Fruit fly (Drosophila melanogaster) whole organism, embryonic: ENCODE measurements around the gene S6KL.

Experiments used
- Antp ChIP-seq: fragments of 200-800 bp; sonication (Bioruptor generic); optimal IDR thresholded peaks from 3 replicates; lab custom pipeline; 2016; ENCODE audit warnings: missing biosample characterization, missing genetic modification characterization
- CG10209 ChIP-seq: fragments of 200-800 bp; sonication (Bioruptor generic); optimal IDR thresholded peaks from 3 replicates; lab custom pipeline; 2017; ENCODE audit warnings: missing biosample characterization, mild to moderate bottlenecking, missing genetic modification characterization, missing genetic modification reagents
- CG10274 ChIP-seq: fragments of 200-800 bp; sonication (Bioruptor generic); optimal IDR thresholded peaks from 3 replicates; lab custom pipeline; 2017; ENCODE audit warnings: missing biosample characterization, mild to moderate bottlenecking, missing genetic modification characterization
- CG11085 ChIP-seq: fragments of 200-800 bp; sonication (Bioruptor generic); IDR thresholded peaks from 2 replicates; pipeline ENCODE4 v1.3.6; 2022; ENCODE audit warnings: missing biosample characterization, missing genetic modification characterization
- CG11504 ChIP-seq: fragments of 200-800 bp; sonication (Bioruptor generic); optimal IDR thresholded peaks from 3 replicates; lab custom pipeline; 2019; ENCODE audit warnings: missing biosample characterization, mild to moderate bottlenecking, missing genetic modification characterization, moderate library complexity
- CG11696 ChIP-seq: fragments of 200-800 bp; sonication (Bioruptor generic); IDR thresholded peaks from 2 replicates; pipeline ENCODE4 v1.3.6; 2022; ENCODE audit warnings: missing biosample characterization, missing genetic modification characterization
- CG1233 ChIP-seq: fragments of 200-800 bp; sonication (Bioruptor generic); optimal IDR thresholded peaks from 4 replicates; lab custom pipeline; 2018; ENCODE audit warnings: missing biosample characterization, mild to moderate bottlenecking, missing genetic modification characterization
- CG14050 ChIP-seq: fragments of 200-800 bp; sonication (Bioruptor generic); IDR thresholded peaks from 3 replicates; pipeline ENCODE4 v1.3.6; 2022; ENCODE audit warnings: missing biosample characterization, missing genetic modification characterization
- CG14441 ChIP-seq: fragments of 200-800 bp; sonication (Bioruptor generic); IDR thresholded peaks from 2 replicates; pipeline ENCODE4 v1.3.6; 2022; ENCODE audit warnings: missing biosample characterization, missing genetic modification characterization
- CG18011 ChIP-seq: fragments of 200-800 bp; sonication (Bioruptor generic); optimal IDR thresholded peaks from 2 replicates; lab custom pipeline; 2017; ENCODE audit warnings: missing biosample characterization, missing genetic modification characterization, mild to moderate bottlenecking, moderate library complexity, missing genotype
- CG2129 ChIP-seq: fragments of 200-800 bp; sonication (Bioruptor generic); IDR thresholded peaks from 2 replicates; pipeline ENCODE4 v1.3.6; 2022; ENCODE audit warnings: missing biosample characterization, missing genetic modification characterization; ENCODE audit not compliant: partially characterized antibody
- CG31441 ChIP-seq: fragments of 200-800 bp; sonication (Bioruptor generic); IDR thresholded peaks from 2 replicates; pipeline ENCODE4 v1.3.6; 2022; ENCODE audit warnings: missing biosample characterization, missing genetic modification characterization
- CG3838 ChIP-seq: fragments of 200-800 bp; sonication (Bioruptor generic); optimal IDR thresholded peaks from 3 replicates; lab custom pipeline; 2016; ENCODE audit warnings: missing biosample characterization, missing genetic modification characterization
- CG42726 ChIP-seq: fragments of 200-800 bp; sonication (Bioruptor generic); IDR thresholded peaks from 2 replicates; pipeline ENCODE4 v1.3.6; 2022; ENCODE audit warnings: missing biosample characterization, missing genetic modification characterization; ENCODE audit not compliant: partially characterized antibody
- CG4328 ChIP-seq: fragments of 200-800 bp; sonication (Bioruptor generic); optimal IDR thresholded peaks from 3 replicates; lab custom pipeline; 2017; ENCODE audit warnings: missing biosample characterization, missing genetic modification reagents, missing genetic modification characterization
- CG4360 ChIP-seq: fragments of 200-800 bp; sonication (Bioruptor generic); IDR thresholded peaks from 2 replicates; pipeline ENCODE4 v1.3.6; 2022; ENCODE audit warnings: missing biosample characterization, missing genetic modification characterization
- CG4617 ChIP-seq: fragments of 200-800 bp; sonication (Bioruptor generic); optimal IDR thresholded peaks from 3 replicates; lab custom pipeline; 2016; ENCODE audit warnings: missing biosample characterization, missing genetic modification characterization, borderline replicate concordance
- CG4707 ChIP-seq: fragments of 200-800 bp; sonication (Bioruptor generic); optimal IDR thresholded peaks from 2 replicates; lab custom pipeline; 2018; ENCODE audit warnings: missing biosample characterization, mild to moderate bottlenecking, missing genetic modification characterization, moderate library complexity
- CG7556 ChIP-seq: fragments of 200-800 bp; sonication (Bioruptor generic); optimal IDR thresholded peaks from 2 replicates; lab custom pipeline; 2017; ENCODE audit warnings: missing biosample characterization, mild to moderate bottlenecking, missing genetic modification characterization
- Chrac-16 ChIP-seq: fragments of 200-800 bp; sonication (Bioruptor generic); optimal IDR thresholded peaks from 3 replicates; lab custom pipeline; 2016; ENCODE audit warnings: missing biosample characterization, missing genetic modification characterization
- CrebB ChIP-seq: fragments of 200-800 bp; sonication (Bioruptor generic); optimal IDR thresholded peaks from 3 replicates; lab custom pipeline; 2018; ENCODE audit warnings: missing biosample characterization, mild to moderate bottlenecking, missing genetic modification characterization
- Dbx ChIP-seq: fragments of 200-800 bp; sonication (Bioruptor generic); IDR thresholded peaks from 3 replicates; pipeline ENCODE4 v1.3.6; 2022; ENCODE audit warnings: missing biosample characterization, missing genetic modification characterization
- Deaf1 ChIP-seq: fragments of 200-800 bp; optimal IDR thresholded peaks from 3 replicates; lab custom pipeline; 2019; ENCODE audit warnings: missing biosample characterization, mild to moderate bottlenecking, missing genetic modification characterization, moderate library complexity
- Doc3 ChIP-seq: fragments of 200-800 bp; sonication (Bioruptor generic); IDR thresholded peaks from 3 replicates; pipeline ENCODE4 v1.3.6; 2022; ENCODE audit warnings: missing biosample characterization, missing genetic modification characterization; ENCODE audit not compliant: partially characterized antibody
- Elba2 ChIP-seq: fragments of 200-800 bp; sonication (Bioruptor generic); optimal IDR thresholded peaks from 3 replicates; lab custom pipeline; 2016; ENCODE audit warnings: missing biosample characterization, missing genetic modification characterization
- Optix ChIP-seq: fragments of 200-800 bp; sonication (Bioruptor generic); IDR thresholded peaks from 3 replicates; pipeline ENCODE4 v1.3.6; 2022; ENCODE audit warnings: missing biosample characterization, missing genetic modification characterization
- PHDP ChIP-seq: fragments of 200-800 bp; sonication (Bioruptor generic); optimal IDR thresholded peaks from 3 replicates; lab custom pipeline; 2018; ENCODE audit warnings: missing biosample characterization, mild to moderate bottlenecking, missing genetic modification characterization, moderate library complexity
- Pdp1 ChIP-seq, 2 experiments: fragments of 200-800 bp; sonication (Bioruptor generic); optimal IDR thresholded peaks; 3 replicates each; lab custom pipeline; 2016; ENCODE audit warnings: missing biosample characterization in 2 of 2, missing genetic modification characterization in 2 of 2, mild to moderate bottlenecking in 1 of 2, moderate library complexity in 1 of 2
- Sry-β ChIP-seq: fragments of 200-800 bp; sonication (Bioruptor generic); optimal IDR thresholded peaks from 2 replicates; lab custom pipeline; 2018; ENCODE audit warnings: missing biosample characterization, mild to moderate bottlenecking, missing genetic modification characterization, moderate library complexity
- al ChIP-seq: fragments of 200-800 bp; sonication (Bioruptor generic); IDR thresholded peaks from 2 replicates; pipeline ENCODE4 v1.3.6; 2022; ENCODE audit warnings: missing biosample characterization, missing genetic modification characterization
- ci ChIP-seq: fragments of 200-800 bp; sonication (Bioruptor generic); IDR thresholded peaks from 3 replicates; pipeline ENCODE4 v1.3.6; 2022; ENCODE audit warnings: missing biosample characterization, missing genetic modification characterization
- disco-r ChIP-seq: fragments of 200-800 bp; sonication (Bioruptor generic); optimal IDR thresholded peaks from 2 replicates; lab custom pipeline; 2016; ENCODE audit warnings: missing biosample characterization, missing genetic modification characterization
- grn ChIP-seq: fragments of 200-800 bp; sonication (Bioruptor generic); optimal IDR thresholded peaks from 3 replicates; lab custom pipeline; 2017; ENCODE audit warnings: missing biosample characterization, missing genetic modification characterization
- ind ChIP-seq: fragments of 200-800 bp; sonication (Bioruptor generic); optimal IDR thresholded peaks from 3 replicates; lab custom pipeline; 2016; ENCODE audit warnings: missing biosample characterization, missing genetic modification characterization
- lbe ChIP-seq: fragments of 200-800 bp; sonication (Bioruptor generic); optimal IDR thresholded peaks from 2 replicates; lab custom pipeline; 2016; ENCODE audit warnings: missing biosample characterization, mild to moderate bottlenecking, missing genetic modification characterization
- lilli ChIP-seq: fragments of 200-800 bp; sonication (Bioruptor generic); optimal IDR thresholded peaks from 3 replicates; lab custom pipeline; 2016; ENCODE audit warnings: missing biosample characterization, missing genetic modification characterization
- p53 ChIP-seq: fragments of 200-800 bp; sonication (Bioruptor generic); optimal IDR thresholded peaks from 2 replicates; lab custom pipeline; 2016; ENCODE audit warnings: missing biosample characterization, missing genetic modification characterization
- pho ChIP-seq: fragments of 200-800 bp; sonication (Bioruptor generic); optimal IDR thresholded peaks from 2 replicates; lab custom pipeline; 2016; ENCODE audit warnings: missing biosample characterization, missing genetic modification characterization
- pzg ChIP-seq: fragments of 200-800 bp; sonication (Bioruptor generic); optimal IDR thresholded peaks from 3 replicates; lab custom pipeline; 2018; ENCODE audit warnings: missing biosample characterization, mild to moderate bottlenecking, missing genetic modification characterization, moderate library complexity
- repo ChIP-seq: fragments of 200-800 bp; sonication (Bioruptor generic); optimal IDR thresholded peaks from 2 replicates; lab custom pipeline; 2016; ENCODE audit warnings: missing biosample characterization, missing genetic modification characterization
- run ChIP-seq: fragments of 200-800 bp; sonication (Bioruptor generic); optimal IDR thresholded peaks from 3 replicates; lab custom pipeline; 2018; ENCODE audit warnings: missing biosample characterization, mild to moderate bottlenecking, missing genetic modification characterization
- ssp ChIP-seq: fragments of 200-800 bp; sonication (Bioruptor generic); IDR thresholded peaks from 2 replicates; pipeline ENCODE4 v1.3.6; 2022; ENCODE audit warnings: missing biosample characterization, missing genetic modification characterization
- tin ChIP-seq: fragments of 200-800 bp; sonication (Bioruptor generic); optimal IDR thresholded peaks from 3 replicates; lab custom pipeline; 2016; ENCODE audit warnings: missing biosample characterization, missing genetic modification characterization
- unc-4 ChIP-seq: fragments of 200-800 bp; sonication (Bioruptor generic); IDR thresholded peaks from 2 replicates; pipeline ENCODE4 v1.3.6; 2022; ENCODE audit warnings: missing biosample characterization, missing genetic modification characterization; ENCODE audit not compliant: partially characterized antibody
- vfl ChIP-seq: fragments of 200-800 bp; sonication (Bioruptor generic); optimal IDR thresholded peaks from 2 replicates; lab custom pipeline; 2016; ENCODE audit warnings: missing biosample characterization, missing genetic modification characterization
- wdn ChIP-seq: fragments of 200-800 bp; sonication (Bioruptor generic); IDR thresholded peaks from 2 replicates; pipeline ENCODE4 v1.3.6; 2022; ENCODE audit warnings: missing biosample characterization, missing genetic modification characterization
- z ChIP-seq: fragments of 200-800 bp; sonication (Bioruptor generic); IDR thresholded peaks from 3 replicates; pipeline ENCODE4 v1.3.6; 2022; ENCODE audit warnings: missing biosample characterization, missing genetic modification characterization
- zfh2 ChIP-seq: fragments of 200-800 bp; sonication (Bioruptor generic); optimal IDR thresholded peaks from 2 replicates; lab custom pipeline; 2016; ENCODE audit warnings: missing biosample characterization, missing genetic modification characterization

The S6KL gene

DNA sequence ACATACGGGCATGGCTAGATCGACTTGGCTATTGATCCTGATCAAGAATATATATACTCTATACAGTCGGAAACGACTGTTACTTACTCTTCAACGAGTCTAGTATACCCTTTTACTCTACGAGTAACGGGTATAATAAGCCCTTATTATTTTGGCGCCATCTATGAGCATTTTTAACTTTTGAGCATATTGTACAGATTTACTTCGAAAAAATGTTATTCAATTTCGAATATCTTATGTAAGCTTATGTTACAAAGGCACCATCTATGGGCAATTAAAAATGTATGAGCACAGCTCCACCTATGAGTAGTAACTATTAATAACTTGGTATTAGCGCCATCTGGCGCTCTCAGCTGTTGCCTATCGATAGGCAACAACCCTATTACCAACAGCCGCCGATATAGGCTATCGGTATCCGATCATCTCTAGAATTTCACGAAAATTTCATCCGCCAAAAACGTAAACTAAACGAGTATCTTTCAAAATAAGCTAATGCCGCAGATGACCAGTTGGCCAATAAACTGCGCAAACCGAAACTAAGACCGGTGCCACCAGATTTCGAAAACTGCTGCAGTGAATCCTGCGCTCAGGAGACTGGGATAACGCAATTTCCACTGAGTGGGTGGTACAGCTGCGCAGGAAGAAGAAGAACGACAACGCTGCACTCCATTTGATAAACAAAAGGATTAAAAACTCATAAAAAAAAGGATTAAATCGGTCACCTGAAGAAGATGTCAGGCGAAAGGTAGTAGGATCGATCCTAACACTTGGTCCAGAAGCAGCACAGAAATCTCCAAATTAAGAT lies 55.2 kb downstream of the S6KL start, which contains the start of gene htk (continued):
- TF ChIP-seq disco-r (GFP tag; lab: Kevin White, UChicago) (peak; percentile 18), CrebB (tag; lab: Kevin White, UChicago) (no peak), Pdp1 (GFP tag; optimal IDR thresholded peaks at IDR 0.05; lab: Kevin White, UChicago) (peak; percentile 71 to 100), unc-4 (peak; percentile 93), pzg (GFP tag; lab: Kevin White, UChicago) (peak; percentile 94), CG11085 (GFP tag; lab: Robert Waterston, UW) (peak; percentile 72), CG14050 (GFP tag; lab: Robert Waterston, UW) (no peak), vfl (GFP tag; lab: Kevin White, UChicago) (peak; percentile 18), z (GFP tag; lab: Robert Waterston, UW) (no peak; the same call in 2 of the 3 replicates), CG4328 (GFP tag; lab: Kevin White, UChicago) (peak; percentile 20), CG1233 (GFP tag; lab: Kevin White, UChicago) (peak; percentile 24), CG10274 (GFP tag; lab: Kevin White, UChicago) (no peak), CG3838 (GFP tag; lab: Kevin White, UChicago) (no peak), CG2129 (peak; percentile 61), Optix (GFP tag; lab: Robert Waterston, UW) (peak; percentile 54; the same call in 2 of the 3 replicates), Chrac-16 (GFP tag; lab: Kevin White, UChicago) (peak; percentile 82), CG11504 (tag; lab: Kevin White, UChicago) (peak; percentile 61), CG42726 (GFP tag; lab: Robert Waterston, UW) (peak; percentile 96), ssp (GFP tag; lab: Robert Waterston, UW) (peak; percentile 66), CG10209 (GFP tag; lab: Kevin White, UChicago) (peak; percentile 55), lbe (GFP tag; lab: Kevin White, UChicago) (peak; percentile 25), Dbx (GFP tag; lab: Robert Waterston, UW) (peak; percentile 86; the same call in 2 of the 3 replicates), repo (GFP tag; lab: Kevin White, UChicago) (peak; percentile 36), CG7556 (GFP tag; lab: Kevin White, UChicago) (peak; percentile 21), run (tag; lab: Kevin White, UChicago) (no peak), al (GFP tag; lab: Robert Waterston, UW) (peak; percentile 40; the same call in 1 of the 2 replicates), PHDP (tag; lab: Kevin White, UChicago) (peak; percentile 44), CG11696 (GFP tag; lab: Robert Waterston, UW) (0 out of 2 replicates have a peak, but pooled peaks have one; percentile 30), ci (GFP tag; lab: Robert Waterston, UW) (peak; percentile 90), ind (GFP tag; lab: Kevin White, UChicago) (peak; percentile 61), CG4617 (GFP tag; lab: Kevin White, UChicago) (peak; percentile 78), lilli (GFP tag; lab: Kevin White, UChicago) (peak; percentile 80), CG4707 (GFP tag; lab: Kevin White, UChicago) (peak; percentile 12), Deaf1 (tag; lab: Kevin White, UChicago) (peak; percentile 59), Elba2 (GFP tag; lab: Kevin White, UChicago) (peak; percentile 18), Doc3 (GFP tag; lab: Robert Waterston, UW) (peak; percentile 70; the same call in 2 of the 3 replicates), CG4360 (no peak), CG14441 (GFP tag; lab: Robert Waterston, UW) (peak; percentile 52), zfh2 (peak; percentile 48), tin (GFP tag; lab: Kevin White, UChicago) (peak; percentile 76), pho (GFP tag; lab: Kevin White, UChicago) (peak; percentile 71), Antp (GFP tag; lab: Kevin White, UChicago) (peak; percentile 83), p53 (GFP tag; lab: Kevin White, UChicago) (peak; percentile 83), CG31441 (GFP tag; lab: Robert Waterston, UW) (peak; percentile 40; the same call in 1 of the 2 replicates), grn (GFP tag; lab: Kevin White, UChicago) (no peak), CG18011 (GFP tag; lab: Kevin White, UChicago) (peak; percentile 3), Sry-β (GFP tag; lab: Kevin White, UChicago) (no peak), wdn (GFP tag; lab: Robert Waterston, UW) (no peak)
